Fruit fly (Drosophila melanogaster): Measurements from ENCODE around the gene CG8028.
A peak's percentile ranks its signal among the peaks of the same experiment; 100 is the strongest.

The CG8028 gene

DNA sequence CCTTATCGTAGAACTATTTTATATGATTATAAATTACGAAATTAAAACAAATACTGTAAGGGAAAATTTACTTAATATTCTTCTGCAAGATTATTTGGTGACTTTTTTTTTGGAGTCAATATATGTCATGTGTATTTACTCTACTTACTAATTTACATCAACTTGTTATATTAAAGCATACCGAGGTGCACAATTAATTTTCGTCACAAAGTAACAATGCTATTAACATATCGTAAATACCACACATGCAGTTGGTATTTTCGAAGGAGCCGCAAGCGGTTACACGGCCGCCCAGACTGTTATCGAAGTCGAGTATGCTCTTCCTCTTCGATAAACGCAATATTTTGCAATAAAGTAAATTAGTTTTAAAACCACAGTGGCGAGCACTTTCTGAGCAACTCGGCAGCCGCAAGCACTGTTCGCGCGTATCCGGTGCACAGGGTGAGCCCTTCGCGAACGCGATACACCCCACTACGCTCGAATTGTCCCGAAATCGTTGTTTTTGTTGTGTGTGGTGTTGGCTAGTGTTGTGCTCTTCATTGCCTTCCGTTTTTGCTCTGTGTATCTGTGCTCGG lies 18.5 kb downstream of the CG8028 start, which contains the start of gene Vav (continued):
- TF ChIP-seq cato (GFP tag; optimal IDR thresholded peaks at IDR 0.05; ENCODE audit: borderline replicate concordance) = no peak
- no peak for TF ChIP-seq CG1792 (GFP tag; optimal IDR thresholded peaks at IDR 0.05)
- TF ChIP-seq esg (GFP tag; conservative IDR thresholded peaks at IDR 0.05) = no peak
- no peak for TF ChIP-seq CoRest (tag; optimal IDR thresholded peaks at IDR 0.05)
- TF ChIP-seq Sox100B (GFP tag; optimal IDR thresholded peaks at IDR 0.05) = no peak
- TF ChIP-seq CG4854 (GFP tag; optimal IDR thresholded peaks at IDR 0.05) = no peak
- no peak for TF ChIP-seq CG14965 (GFP tag; optimal IDR thresholded peaks at IDR 0.05; ENCODE audit: borderline replicate concordance)
- peak; percentile 68 for TF ChIP-seq MBD-R2 (GFP tag; IDR thresholded peaks at IDR 0.05)
- no peak; the same call in 2 of the 3 replicates for TF ChIP-seq CG17361 (GFP tag; IDR thresholded peaks at IDR 0.05)
- no peak for TF ChIP-seq Fer2 (tag; optimal IDR thresholded peaks at IDR 0.05)
- no peak for TF ChIP-seq mirr (GFP tag; optimal IDR thresholded peaks at IDR 0.05)
- no peak for TF ChIP-seq phol (tag; optimal IDR thresholded peaks at IDR 0.05)
- TF ChIP-seq CG8478 (optimal IDR thresholded peaks at IDR 0.05) = no peak
- TF ChIP-seq ems (GFP tag; optimal IDR thresholded peaks at IDR 0.05) = no peak
- no peak for TF ChIP-seq CG11723 (GFP tag; optimal IDR thresholded peaks at IDR 0.05)
- TF ChIP-seq CG2116 (GFP tag; optimal IDR thresholded peaks at IDR 0.05) = peak; percentile 61
- TF ChIP-seq cas (GFP tag; IDR thresholded peaks at IDR 0.05) = no peak
- no peak for TF ChIP-seq ttk (GFP tag; IDR thresholded peaks at IDR 0.05)
- TF ChIP-seq Fer3 (tag; optimal IDR thresholded peaks at IDR 0.05) = no peak
- no peak for TF ChIP-seq sc (optimal IDR thresholded peaks at IDR 0.05)
- TF ChIP-seq sc (GFP tag; optimal IDR thresholded peaks at IDR 0.05) = no peak
- no peak for TF ChIP-seq CG4707 (GFP tag; optimal IDR thresholded peaks at IDR 0.05)
- TF ChIP-seq mld (GFP tag; IDR thresholded peaks at IDR 0.05; ENCODE audit: partially characterized antibody) = 0 out of 3 replicates have a peak, but pooled peaks have one; percentile 28
- no peak for TF ChIP-seq CG17568 (GFP tag; optimal IDR thresholded peaks at IDR 0.05)
- no peak for TF ChIP-seq vfl (GFP tag; optimal IDR thresholded peaks at IDR 0.05)
- no peak for TF ChIP-seq CG7839 (tag; optimal IDR thresholded peaks at IDR 0.05)
- TF ChIP-seq Hey (tag; optimal IDR thresholded peaks at IDR 0.05) = no peak
- no peak for TF ChIP-seq psq (GFP tag; optimal IDR thresholded peaks at IDR 0.05)
- no peak for TF ChIP-seq D19A (tag; optimal IDR thresholded peaks at IDR 0.05)
- TF ChIP-seq org-1 (GFP tag; optimal IDR thresholded peaks at IDR 0.05) = no peak
- TF ChIP-seq MESR4 (GFP tag; optimal IDR thresholded peaks at IDR 0.05) = peak; percentile 89
- no peak for TF ChIP-seq CG33557 (GFP tag; optimal IDR thresholded peaks at IDR 0.05)
- TF ChIP-seq danr (GFP tag; IDR thresholded peaks at IDR 0.05) = no peak
- TF ChIP-seq dmrt11E (tag; optimal IDR thresholded peaks at IDR 0.05) = no peak
- TF ChIP-seq row (GFP tag; IDR thresholded peaks at IDR 0.05) = peak; percentile 27; the same call in 1 of the 3 replicates
- TF ChIP-seq Nf-YC (tag; optimal IDR thresholded peaks at IDR 0.05) = peak; percentile 48
- no peak for TF ChIP-seq Taf1 (GFP tag; IDR thresholded peaks at IDR 0.05)
- no peak for TF ChIP-seq CG31388 (GFP tag; optimal IDR thresholded peaks at IDR 0.05)
- no peak for TF ChIP-seq ranshi (GFP tag; IDR thresholded peaks at IDR 0.05)
- TF ChIP-seq Myb (GFP tag; optimal IDR thresholded peaks at IDR 0.05) = no peak
- no peak for TF ChIP-seq CG4282 (GFP tag; optimal IDR thresholded peaks at IDR 0.05)
- peak; percentile 81 for TF ChIP-seq Meics (GFP tag; optimal IDR thresholded peaks at IDR 0.05)
- peak; percentile 27 for TF ChIP-seq CG10543 (GFP tag; optimal IDR thresholded peaks at IDR 0.05)
- TF ChIP-seq CG6813 (GFP tag; optimal IDR thresholded peaks at IDR 0.05) = no peak
- no peak for TF ChIP-seq lilli (GFP tag; optimal IDR thresholded peaks at IDR 0.05)
- TF ChIP-seq CG12769 (tag; optimal IDR thresholded peaks at IDR 0.05) = no peak
- no peak for TF ChIP-seq Tbp (GFP tag; optimal IDR thresholded peaks at IDR 0.05)
- TF ChIP-seq CG30403 (GFP tag; optimal IDR thresholded peaks at IDR 0.05) = no peak
- no peak for TF ChIP-seq salm (tag; optimal IDR thresholded peaks at IDR 0.05)
- no peak for TF ChIP-seq CG8290 (GFP tag; optimal IDR thresholded peaks at IDR 0.05)
- TF ChIP-seq CG8290 (tag; optimal IDR thresholded peaks at IDR 0.05) = no peak
- no peak for TF ChIP-seq CG34224 (GFP tag; IDR thresholded peaks at IDR 0.05; ENCODE audit: partially characterized antibody)
